Worm (Caenorhabditis elegans) whole organism, L1 larva: ENCODE data around the gene R12B2.6.

Experiments used
- C04F5.9 ChIP-seq: sonication (generic microtip); optimal IDR thresholded peaks from 2 replicates; lab custom pipeline; 2016; ENCODE audit warnings: missing genetic modification characterization, missing compliant biosample characterization
- C16A3.4 ChIP-seq: fragments of 150-350 bp; optimal IDR thresholded peaks from 2 replicates; lab custom pipeline; 2014; ENCODE audit warnings: missing biosample characterization, missing genetic modification characterization
- C34B4.2 ChIP-seq: sonication (generic microtip); optimal IDR thresholded peaks from 2 replicates; lab custom pipeline; 2017; ENCODE audit warnings: mild to moderate bottlenecking, missing genetic modification characterization, missing compliant biosample characterization
- F16B12.6 ChIP-seq: fragments of 150-350 bp; optimal IDR thresholded peaks from 2 replicates; lab custom pipeline; 2014; ENCODE audit warnings: missing biosample characterization, missing genetic modification characterization
- Y116A8C.19 ChIP-seq: sonication (generic microtip); optimal IDR thresholded peaks from 2 replicates; lab custom pipeline; 2016; ENCODE audit warnings: missing compliant biosample characterization, missing genetic modification characterization, borderline replicate concordance
- alr-1 ChIP-seq: fragments of 200-800 bp; sonication (Bioruptor generic); optimal IDR thresholded peaks from 2 replicates; lab custom pipeline; 2018; ENCODE audit warnings: borderline replicate concordance, mild to moderate bottlenecking, missing genetic modification characterization, missing compliant biosample characterization
- aly-2 ChIP-seq: fragments of 150-350 bp; optimal IDR thresholded peaks from 2 replicates; lab custom pipeline; 2014; ENCODE audit warnings: missing biosample characterization, missing genetic modification characterization
- ceh-63 ChIP-seq: fragments of 200-800 bp; sonication (Bioruptor generic); optimal IDR thresholded peaks from 2 replicates; lab custom pipeline; 2018; ENCODE audit warnings: mild to moderate bottlenecking, missing genetic modification characterization, missing compliant biosample characterization
- ceh-8 ChIP-seq: fragments of 200-800 bp; sonication (Bioruptor generic); optimal IDR thresholded peaks from 2 replicates; lab custom pipeline; 2018; ENCODE audit warnings: mild to moderate bottlenecking, missing genetic modification characterization, moderate library complexity, missing compliant biosample characterization
- ceh-82 ChIP-seq, 3 experiments: fragments of 150-350 bp in 1 of 3; sonication (generic microtip) in 2 of 3; optimal IDR thresholded peaks; 2 replicates each; lab custom pipeline; 2014 to 2017; ENCODE audit warnings: missing biosample characterization in 3 of 3, missing genetic modification characterization in 3 of 3
- ceh-88 ChIP-seq: fragments of 200-800 bp; sonication (Bioruptor generic); IDR thresholded peaks from 2 replicates; pipeline ENCODE4 v1.3.6; 2022; ENCODE audit warnings: missing genetic modification characterization, missing compliant biosample characterization
- ceh-90 ChIP-seq: sonication (generic microtip); optimal IDR thresholded peaks from 2 replicates; lab custom pipeline; 2016; ENCODE audit warnings: missing genetic modification characterization, missing compliant biosample characterization
- egl-13 ChIP-seq: sonication (generic microtip); optimal IDR thresholded peaks from 2 replicates; lab custom pipeline; 2016; ENCODE audit warnings: missing genotype, missing genetic modification reagents, missing genetic modification characterization, missing compliant biosample characterization
- elt-2 ChIP-seq: sonication (generic microtip); optimal IDR thresholded peaks from 2 replicates; lab custom pipeline; 2016; ENCODE audit warnings: missing genetic modification characterization, mild to moderate bottlenecking, inconsistent platforms, missing compliant biosample characterization, missing genetic modification reagents
- elt-3 ChIP-seq, 6 experiments: fragments of 150-350 bp in 1 of 6; sonication (generic microtip); optimal IDR thresholded peaks; 2 replicates each; lab custom pipeline; 2017 to 2018; ENCODE audit warnings: missing biosample characterization in 6 of 6, missing genetic modification characterization in 6 of 6, inconsistent platforms in 1 of 6
- ets-5 ChIP-seq: fragments of 200-800 bp; sonication (Bioruptor generic); IDR thresholded peaks from 2 replicates; pipeline ENCODE4 v1.3.6; 2022; ENCODE audit warnings: missing genetic modification characterization, missing compliant biosample characterization
- fkh-10 ChIP-seq: sonication (generic microtip); optimal IDR thresholded peaks from 2 replicates; lab custom pipeline; 2017; ENCODE audit warnings: missing biosample characterization, missing genetic modification reagents, missing genetic modification characterization
- fkh-4 ChIP-seq: sonication (generic microtip); optimal IDR thresholded peaks from 2 replicates; lab custom pipeline; 2016; ENCODE audit warnings: missing compliant biosample characterization, missing genetic modification characterization, borderline replicate concordance
- fkh-8 ChIP-seq: sonication (generic microtip); optimal IDR thresholded peaks from 2 replicates; lab custom pipeline; 2016; ENCODE audit warnings: mild to moderate bottlenecking, missing genetic modification characterization, missing compliant biosample characterization
- grh-1 ChIP-seq: fragments of 200-800 bp; sonication (Bioruptor generic); IDR thresholded peaks from 2 replicates; pipeline ENCODE4 v1.3.6; 2022; ENCODE audit warnings: missing genetic modification reagents, missing genetic modification characterization, missing compliant biosample characterization
- hlh-17 ChIP-seq: fragments of 200-800 bp; sonication (Bioruptor generic); optimal IDR thresholded peaks from 2 replicates; lab custom pipeline; 2018; ENCODE audit warnings: missing genetic modification characterization, mild to moderate bottlenecking, missing compliant biosample characterization, moderate library complexity, borderline replicate concordance
- hlh-4 ChIP-seq: sonication (generic microtip); optimal IDR thresholded peaks from 2 replicates; lab custom pipeline; 2016; ENCODE audit warnings: mild to moderate bottlenecking, missing genetic modification characterization, missing compliant biosample characterization
- hpl-2 ChIP-seq: fragments of 150-350 bp; optimal IDR thresholded peaks from 2 replicates; lab custom pipeline; 2014; ENCODE audit warnings: missing biosample characterization, missing genetic modification reagents, missing genetic modification characterization
- irx-1 ChIP-seq: sonication (generic microtip); optimal IDR thresholded peaks from 2 replicates; lab custom pipeline; 2016; ENCODE audit warnings: missing genetic modification characterization, missing compliant biosample characterization
- lin-15B ChIP-seq: fragments of 150-350 bp; sonication (generic microtip); optimal IDR thresholded peaks from 3 replicates; lab custom pipeline; 2014; ENCODE audit warnings: missing biosample characterization, missing genetic modification characterization
- lin-39 ChIP-seq: fragments of 150-350 bp; optimal IDR thresholded peaks from 2 replicates; lab custom pipeline; 2014; ENCODE audit warnings: missing biosample characterization, missing genetic modification reagents, missing genetic modification characterization
- lir-3 ChIP-seq: sonication (generic microtip); optimal IDR thresholded peaks from 2 replicates; lab custom pipeline; 2016; ENCODE audit warnings: mild to moderate bottlenecking, missing genetic modification characterization, moderate library complexity, missing compliant biosample characterization; ENCODE audit not compliant: poor library complexity
- lsy-2 ChIP-seq, 2 experiments: fragments of 150-350 bp; optimal IDR thresholded peaks; 2 replicates each; lab custom pipeline; 2014; ENCODE audit warnings: missing biosample characterization in 2 of 2, missing genetic modification characterization in 2 of 2
- mab-9 ChIP-seq: fragments of 200-800 bp; sonication (Bioruptor generic); IDR thresholded peaks from 2 replicates; pipeline ENCODE4 v1.3.6; 2022; ENCODE audit warnings: missing genetic modification reagents, missing genetic modification characterization, missing compliant biosample characterization
- mep-1 ChIP-seq: fragments of 150-350 bp; optimal IDR thresholded peaks from 2 replicates; lab custom pipeline; 2014; ENCODE audit warnings: missing biosample characterization, missing genetic modification characterization
- nhr-11 ChIP-seq: fragments of 150-350 bp; optimal IDR thresholded peaks from 2 replicates; lab custom pipeline; 2014; ENCODE audit warnings: missing biosample characterization, missing genetic modification characterization
- nhr-19 ChIP-seq: fragments of 200-800 bp; sonication (Bioruptor generic); conservative IDR thresholded peaks from 2 replicates; pipeline ENCODE4 v1.3.6; 2022; ENCODE audit warnings: missing genetic modification characterization, missing compliant biosample characterization
- nhr-237 ChIP-seq: fragments of 150-350 bp; optimal IDR thresholded peaks from 2 replicates; lab custom pipeline; 2014; ENCODE audit warnings: missing biosample characterization, missing genetic modification characterization
- nhr-77 ChIP-seq: fragments of 150-350 bp; optimal IDR thresholded peaks from 2 replicates; lab custom pipeline; 2014; ENCODE audit warnings: missing biosample characterization, missing genetic modification characterization
- nhr-84 ChIP-seq: sonication (generic microtip); optimal IDR thresholded peaks from 2 replicates; lab custom pipeline; 2017; ENCODE audit warnings: missing biosample characterization, missing genetic modification characterization
- pax-3 ChIP-seq: fragments of 200-800 bp; sonication (Bioruptor generic); optimal IDR thresholded peaks from 2 replicates; lab custom pipeline; 2018; ENCODE audit warnings: mild to moderate bottlenecking, missing genetic modification characterization, moderate library complexity, missing compliant biosample characterization
- pqm-1 ChIP-seq: sonication (generic microtip); optimal IDR thresholded peaks from 3 replicates; lab custom pipeline; 2017; ENCODE audit warnings: missing biosample characterization, missing genetic modification characterization
- rnt-1 ChIP-seq: sonication (generic microtip); optimal IDR thresholded peaks from 2 replicates; lab custom pipeline; 2016; ENCODE audit warnings: mild to moderate bottlenecking, missing genetic modification characterization, moderate library complexity, missing compliant biosample characterization
- skn-1 ChIP-seq: fragments of 150-350 bp; optimal IDR thresholded peaks from 2 replicates; lab custom pipeline; 2014; ENCODE audit warnings: missing biosample characterization, missing genetic modification characterization
- snpc-4 ChIP-seq: fragments of 150-350 bp; optimal IDR thresholded peaks from 2 replicates; lab custom pipeline; 2014; ENCODE audit warnings: missing biosample characterization, missing genetic modification characterization
- sox-4 ChIP-seq: sonication (generic microtip); optimal IDR thresholded peaks from 2 replicates; lab custom pipeline; 2016; ENCODE audit warnings: missing genetic modification characterization, missing compliant biosample characterization
- sptf-1 ChIP-seq: fragments of 150-350 bp; optimal IDR thresholded peaks from 2 replicates; lab custom pipeline; 2014; ENCODE audit warnings: missing biosample characterization, missing genetic modification characterization
- sup-37 ChIP-seq: fragments of 200-800 bp; sonication (Bioruptor generic); optimal IDR thresholded peaks from 2 replicates; lab custom pipeline; 2018; ENCODE audit warnings: mild to moderate bottlenecking, missing genetic modification characterization, missing compliant biosample characterization
- swsn-7 ChIP-seq: sonication (generic microtip); optimal IDR thresholded peaks from 2 replicates; lab custom pipeline; 2016; ENCODE audit warnings: missing genetic modification characterization, missing compliant biosample characterization
- tbx-2 ChIP-seq: sonication (generic microtip); optimal IDR thresholded peaks from 2 replicates; lab custom pipeline; 2016; ENCODE audit warnings: missing genetic modification characterization, missing compliant biosample characterization
- unc-130 ChIP-seq: fragments of 150-350 bp; optimal IDR thresholded peaks from 2 replicates; lab custom pipeline; 2017; ENCODE audit warnings: missing biosample characterization, missing genetic modification characterization, inconsistent platforms
- unc-30 ChIP-seq: sonication (generic microtip); optimal IDR thresholded peaks from 2 replicates; lab custom pipeline; 2017; ENCODE audit warnings: missing biosample characterization, missing genetic modification characterization
- unc-86 ChIP-seq: sonication (generic microtip); optimal IDR thresholded peaks from 2 replicates; lab custom pipeline; 2016; ENCODE audit warnings: missing genetic modification characterization, missing compliant biosample characterization
- vab-15 ChIP-seq: sonication (generic microtip); optimal IDR thresholded peaks from 2 replicates; lab custom pipeline; 2017; ENCODE audit warnings: missing genotype, mild to moderate bottlenecking, missing genetic modification characterization, missing compliant biosample characterization
- zag-1 ChIP-seq: fragments of 150-350 bp; optimal IDR thresholded peaks from 2 replicates; lab custom pipeline; 2014; ENCODE audit warnings: missing biosample characterization, missing genetic modification characterization
- ztf-11 ChIP-seq, 2 experiments: sonication (generic microtip); optimal IDR thresholded peaks; 2 replicates each; lab custom pipeline; 2016 to 2017; ENCODE audit warnings: missing genetic modification characterization in 2 of 2, missing biosample characterization in 1 of 2, missing compliant biosample characterization in 1 of 2
- ztf-4 ChIP-seq: fragments of 150-350 bp; optimal IDR thresholded peaks from 2 replicates; lab custom pipeline; 2014; ENCODE audit warnings: missing biosample characterization, missing genetic modification characterization

R12B2.6 gene

DNA sequence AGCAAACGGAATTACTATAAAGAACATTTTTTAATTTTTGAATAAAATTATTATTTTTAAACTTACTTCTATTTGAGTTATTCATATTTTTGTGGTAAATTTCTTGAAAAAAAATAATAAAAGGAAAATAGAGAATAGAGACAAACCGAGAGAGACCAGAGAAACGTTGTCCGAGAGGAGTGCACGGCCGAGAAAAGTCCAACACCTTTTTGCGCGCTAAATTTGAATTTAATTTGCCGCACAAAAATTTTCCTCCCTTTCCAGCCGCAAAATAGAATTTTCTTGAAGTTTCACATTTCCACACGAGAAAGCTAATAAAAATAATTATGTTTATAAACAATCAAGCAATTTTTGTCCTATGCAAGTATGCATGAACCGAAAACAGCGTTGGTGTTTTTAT, 37.8 kb upstream of the R12B2.6 start, which contains the start of the genes F01F1.11 and F01F1.3 (continued):
- TF ChIP-seq lir-3 (tag; lab: Kevin White, UChicago) (peak; percentile 96), mep-1 (tag; lab: Kevin White, UChicago) (peak; percentile 78), hlh-4 (tag; lab: Kevin White, UChicago) (peak; percentile 50), pax-3 (peak; percentile 88), F16B12.6 (tag; lab: Kevin White, UChicago) (peak; percentile 48), swsn-7 (peak; percentile 89), lin-39 (peak; percentile 31), egl-13 (tag; lab: Kevin White, UChicago) (peak; percentile 90), vab-15 (tag; lab: Kevin White, UChicago) (no peak), unc-30 (tag; lab: Kevin White, UChicago) (no peak), ets-5 (GFP tag; lab: Robert Waterston, UW) (no peak), sup-37 (GFP tag; lab: Kevin White, UChicago) (peak; percentile 12), ceh-63 (GFP tag; lab: Kevin White, UChicago) (no peak), ceh-8 (GFP tag; lab: Kevin White, UChicago) (peak; percentile 84), C04F5.9 (peak; percentile 86), Y116A8C.19 (tag; lab: Kevin White, UChicago) (peak; percentile 72), alr-1 (no peak), lin-15B (tag; lab: Kevin White, UChicago) (peak; percentile 19), snpc-4 (peak; percentile 2), tbx-2 (tag; lab: Kevin White, UChicago) (peak; percentile 91), mab-9 (GFP tag; lab: Robert Waterston, UW) (peak; percentile 64), hpl-2 (GFP tag; lab: Kevin White, UChicago) (no peak), elt-3 (tag; optimal IDR thresholded peaks at IDR 0.05; lab: Kevin White, UChicago) (peak in 2 of 6 experiments; percentile 40 to 60), ceh-90 (tag; lab: Kevin White, UChicago) (peak; percentile 91), fkh-4 (tag; lab: Kevin White, UChicago) (peak; percentile 81), grh-1 (GFP tag; lab: Robert Waterston, UW) (peak; percentile 62), C34B4.2 (tag; lab: Kevin White, UChicago) (no peak), ztf-11 (tag; optimal IDR thresholded peaks at IDR 0.05; lab: Kevin White, UChicago) (peak in 1 of 2 experiments; percentile 95), fkh-8 (peak; percentile 83), nhr-84 (tag; lab: Kevin White, UChicago) (no peak), rnt-1 (peak; percentile 99), ceh-82 (tag; optimal IDR thresholded peaks at IDR 0.05; lab: Kevin White, UChicago) (peak; percentile 69 to 82 (median 79)), elt-2 (tag; lab: Kevin White, UChicago) (peak; percentile 52), sox-4 (tag; lab: Kevin White, UChicago) (peak; percentile 92), fkh-10 (GFP tag; lab: Kevin White, UChicago) (no peak), nhr-11 (tag; lab: Kevin White, UChicago) (peak; percentile 43), C16A3.4 (tag; lab: Kevin White, UChicago) (peak; percentile 81), aly-2 (tag; lab: Kevin White, UChicago) (peak; percentile 51), unc-130 (tag; lab: Kevin White, UChicago) (peak; percentile 74), ztf-4 (tag; lab: Kevin White, UChicago) (no peak), nhr-77 (tag; lab: Kevin White, UChicago) (peak; percentile 54), skn-1 (peak; percentile 70)

DNA sequence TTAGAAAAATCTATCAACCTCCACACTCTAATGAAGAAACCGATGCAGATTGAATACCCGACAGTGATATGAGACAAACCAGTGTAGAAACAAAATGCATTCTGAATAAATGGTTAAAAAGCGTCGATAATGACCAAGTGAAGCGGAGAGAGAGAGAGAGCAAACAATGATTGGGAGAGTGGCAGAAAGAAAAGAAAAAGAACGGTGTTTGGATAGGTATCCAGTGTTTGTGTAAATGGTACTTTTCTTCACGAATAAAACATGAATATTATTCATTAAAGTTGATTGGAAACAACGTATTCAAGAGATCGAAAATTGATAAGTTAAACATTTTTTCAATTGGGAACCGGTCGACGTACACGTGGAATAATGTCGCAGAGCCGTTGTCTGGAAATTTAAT, 35.5 kb upstream of the R12B2.6 start, which contains the start of gene F01F1.15:
Gene F01F1.15, minus strand, starts transcription at position 101 of the 400 bp plus-strand sequence.
- TF ChIP-seq hlh-17 (GFP tag; lab: Kevin White, UChicago) (no peak), nhr-19 (GFP tag; lab: Robert Waterston, UW) (no peak), irx-1 (no peak), zag-1 (no peak), nhr-237 (no peak), C04F5.9 (no peak), pqm-1 (tag; lab: Kevin White, UChicago) (no peak), ceh-88 (no peak), sptf-1 (no peak), lir-3 (tag; lab: Kevin White, UChicago) (no peak), alr-1 (no peak), F16B12.6 (tag; lab: Kevin White, UChicago) (no peak), unc-86 (tag; lab: Kevin White, UChicago) (no peak), aly-2 (tag; lab: Kevin White, UChicago) (no peak), hpl-2 (GFP tag; lab: Kevin White, UChicago) (no peak), ztf-4 (tag; lab: Kevin White, UChicago) (no peak), lsy-2 (tag; optimal IDR thresholded peaks at IDR 0.05; lab: Kevin White, UChicago) (no peak), mab-9 (GFP tag; lab: Robert Waterston, UW) (no peak)
- TF ChIP-seq, all 84 proteins: peak for 0
